Worm (Caenorhabditis elegans): Measurements from ENCODE around the gene msrp-7.

DNA sequence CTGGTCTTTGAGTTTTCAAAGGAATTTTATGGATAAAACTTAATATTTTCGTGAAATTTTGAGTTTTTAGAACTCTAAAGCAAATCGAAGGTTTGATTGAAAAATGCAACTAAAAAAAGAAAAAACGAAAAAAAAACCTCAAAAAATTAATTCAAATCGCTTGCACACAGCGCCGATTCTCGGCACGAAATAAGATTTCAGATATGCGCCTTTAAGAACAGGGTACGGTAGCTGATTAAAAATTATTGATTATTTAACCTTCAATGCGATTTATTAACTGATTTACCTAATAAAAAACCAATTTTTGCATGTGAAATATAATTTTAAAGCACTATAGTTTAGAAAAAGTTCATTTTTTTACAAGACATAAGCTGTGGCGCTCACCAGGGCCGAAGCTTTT, 42.1 kb downstream of the msrp-7 start:
- TF ChIP-seq attf-5 (GFP tag; optimal IDR thresholded peaks at IDR 0.05) (no peak), F10E7.11 (tag; optimal IDR thresholded peaks at IDR 0.05) (no peak), ama-1 (optimal IDR thresholded peaks at IDR 0.05) (no peak), ama-1 (GFP tag; optimal IDR thresholded peaks at IDR 0.05) (no peak), ceh-100 (GFP tag; IDR thresholded peaks at IDR 0.05) (no peak), unc-62 (GFP tag; optimal IDR thresholded peaks at IDR 0.05) (no peak), repo-1 (tag; optimal IDR thresholded peaks at IDR 0.05) (no peak), snpc-4 (GFP tag; optimal IDR thresholded peaks at IDR 0.05) (no peak), snpc-4 (tag; optimal IDR thresholded peaks at IDR 0.05) (no peak)
